Fruit fly (Drosophila melanogaster) whole organism, embryonic: ENCODE results near the gene Sodh1.

Experiments
- Atf6 ChIP-seq: fragments of 200-800 bp; sonication (Bioruptor generic); IDR thresholded peaks from 2 replicates; pipeline ENCODE4 v1.3.6; 2022; ENCODE audit warnings: missing biosample characterization, missing genetic modification characterization
- CG10321 ChIP-seq: fragments of 200-800 bp; sonication (Bioruptor generic); IDR thresholded peaks from 2 replicates; pipeline ENCODE4 v1.3.6; 2022; ENCODE audit warnings: missing biosample characterization, missing genetic modification characterization
- CG10366 ChIP-seq: fragments of 200-800 bp; sonication (Bioruptor generic); IDR thresholded peaks from 2 replicates; pipeline ENCODE4 v1.3.6; 2022; ENCODE audit warnings: missing biosample characterization, missing genetic modification characterization
- CG11085 ChIP-seq: fragments of 200-800 bp; sonication (Bioruptor generic); IDR thresholded peaks from 2 replicates; pipeline ENCODE4 v1.3.6; 2022; ENCODE audit warnings: missing biosample characterization, missing genetic modification characterization
- CG12299 ChIP-seq: fragments of 200-800 bp; sonication (Bioruptor generic); optimal IDR thresholded peaks from 2 replicates; lab custom pipeline; 2018; ENCODE audit warnings: missing biosample characterization, mild to moderate bottlenecking, missing genetic modification characterization
- CG12744 ChIP-seq: fragments of 200-800 bp; sonication (Bioruptor generic); optimal IDR thresholded peaks from 2 replicates; lab custom pipeline; 2016; ENCODE audit warnings: missing biosample characterization, missing genetic modification characterization
- CG13296 ChIP-seq: fragments of 200-800 bp; sonication (Bioruptor generic); optimal IDR thresholded peaks from 3 replicates; lab custom pipeline; 2018; ENCODE audit warnings: missing biosample characterization, mild to moderate bottlenecking, missing genetic modification characterization
- CG14050 ChIP-seq: fragments of 200-800 bp; sonication (Bioruptor generic); IDR thresholded peaks from 3 replicates; pipeline ENCODE4 v1.3.6; 2022; ENCODE audit warnings: missing biosample characterization, missing genetic modification characterization
- CG14441 ChIP-seq: fragments of 200-800 bp; sonication (Bioruptor generic); IDR thresholded peaks from 2 replicates; pipeline ENCODE4 v1.3.6; 2022; ENCODE audit warnings: missing biosample characterization, missing genetic modification characterization
- CG14710 ChIP-seq: fragments of 200-800 bp; sonication (Bioruptor generic); optimal IDR thresholded peaks from 3 replicates; lab custom pipeline; 2019; ENCODE audit warnings: missing biosample characterization, mild to moderate bottlenecking, missing genetic modification characterization, moderate library complexity
- CG17361 ChIP-seq: fragments of 200-800 bp; sonication (Bioruptor generic); IDR thresholded peaks from 3 replicates; pipeline ENCODE4 v1.3.6; 2022; ENCODE audit warnings: missing biosample characterization, missing genetic modification characterization
- CG17829 ChIP-seq: fragments of 200-800 bp; optimal IDR thresholded peaks from 2 replicates; lab custom pipeline; 2019; ENCODE audit warnings: missing biosample characterization, mild to moderate bottlenecking, missing genetic modification characterization, moderate library complexity
- CG1792 ChIP-seq: fragments of 200-800 bp; sonication (Bioruptor generic); optimal IDR thresholded peaks from 2 replicates; lab custom pipeline; 2016; ENCODE audit warnings: missing biosample characterization, missing genetic modification characterization
- CG18262 ChIP-seq: fragments of 200-800 bp; optimal IDR thresholded peaks from 3 replicates; lab custom pipeline; 2019; ENCODE audit warnings: missing biosample characterization, mild to moderate bottlenecking, missing genetic modification characterization, moderate library complexity
- CG31441 ChIP-seq: fragments of 200-800 bp; sonication (Bioruptor generic); IDR thresholded peaks from 2 replicates; pipeline ENCODE4 v1.3.6; 2022; ENCODE audit warnings: missing biosample characterization, missing genetic modification characterization
- CG6272 ChIP-seq: fragments of 200-800 bp; sonication (Bioruptor generic); IDR thresholded peaks from 2 replicates; pipeline ENCODE4 v1.3.6; 2022; ENCODE audit warnings: missing biosample characterization, missing genetic modification characterization
- CG7271 ChIP-seq: fragments of 200-800 bp; sonication (Bioruptor generic); optimal IDR thresholded peaks from 2 replicates; lab custom pipeline; 2018; ENCODE audit warnings: missing biosample characterization, mild to moderate bottlenecking, missing genetic modification characterization, moderate library complexity
- CG7372 ChIP-seq: fragments of 200-800 bp; sonication (Bioruptor generic); IDR thresholded peaks from 2 replicates; pipeline ENCODE4 v1.3.6; 2022; ENCODE audit warnings: missing biosample characterization, missing genetic modification characterization
- CG8478 ChIP-seq: fragments of >200 bp; optimal IDR thresholded peaks from 2 replicates; lab custom pipeline; 2018
- CG9797 ChIP-seq: fragments of 200-800 bp; sonication (Bioruptor generic); optimal IDR thresholded peaks from 3 replicates; lab custom pipeline; 2018; ENCODE audit warnings: missing biosample characterization, mild to moderate bottlenecking, missing genetic modification characterization
- Dad ChIP-seq: fragments of 200-800 bp; sonication (Bioruptor generic); optimal IDR thresholded peaks from 3 replicates; lab custom pipeline; 2016; ENCODE audit warnings: missing biosample characterization, missing genetic modification characterization
- E2f1 ChIP-seq: fragments of 200-800 bp; sonication (Bioruptor generic); IDR thresholded peaks from 2 replicates; pipeline ENCODE4 v1.3.6; 2022; ENCODE audit warnings: missing biosample characterization, missing genetic modification characterization
- Ets97D ChIP-seq: fragments of 200-800 bp; sonication (Bioruptor generic); optimal IDR thresholded peaks from 3 replicates; lab custom pipeline; 2016; ENCODE audit warnings: missing biosample characterization, missing genetic modification characterization
- MESR4 ChIP-seq: fragments of 200-800 bp; sonication (Bioruptor generic); optimal IDR thresholded peaks from 2 replicates; lab custom pipeline; 2018; ENCODE audit warnings: missing biosample characterization, mild to moderate bottlenecking, missing genetic modification characterization, moderate library complexity
- Max ChIP-seq: fragments of 200-800 bp; sonication (Bioruptor generic); optimal IDR thresholded peaks from 2 replicates; lab custom pipeline; 2016; ENCODE audit warnings: missing biosample characterization, mild to moderate bottlenecking, missing genetic modification characterization
- Mes4 ChIP-seq: fragments of 200-800 bp; sonication (Bioruptor generic); optimal IDR thresholded peaks from 2 replicates; lab custom pipeline; 2016; ENCODE audit warnings: missing biosample characterization, missing genetic modification characterization
- Nf-YA ChIP-seq: fragments of 200-800 bp; sonication (Bioruptor generic); IDR thresholded peaks from 2 replicates; pipeline ENCODE4 v1.3.6; 2022; ENCODE audit warnings: missing biosample characterization, missing genetic modification characterization
- Pdp1 ChIP-seq, 2 experiments: fragments of 200-800 bp; sonication (Bioruptor generic); optimal IDR thresholded peaks; 3 replicates each; lab custom pipeline; 2016; ENCODE audit warnings: missing biosample characterization in 2 of 2, missing genetic modification characterization in 2 of 2, mild to moderate bottlenecking in 1 of 2, moderate library complexity in 1 of 2
- ab ChIP-seq: fragments of 200-800 bp; sonication (Bioruptor generic); optimal IDR thresholded peaks from 2 replicates; lab custom pipeline; 2016; ENCODE audit warnings: missing biosample characterization, missing genetic modification characterization
- btn ChIP-seq: fragments of 200-800 bp; sonication (Bioruptor generic); optimal IDR thresholded peaks from 2 replicates; lab custom pipeline; 2016; ENCODE audit warnings: missing biosample characterization, missing genetic modification characterization
- chinmo ChIP-seq: fragments of 200-800 bp; sonication (Bioruptor generic); IDR thresholded peaks from 4 replicates; pipeline ENCODE4 v1.3.6; 2022; ENCODE audit warnings: missing biosample characterization, missing genetic modification characterization; ENCODE audit not compliant: partially characterized antibody
- corto ChIP-seq: fragments of 200-800 bp; sonication (Bioruptor generic); optimal IDR thresholded peaks from 2 replicates; lab custom pipeline; 2016; ENCODE audit warnings: missing biosample characterization, mild to moderate bottlenecking, missing genetic modification characterization, moderate library complexity
- dati ChIP-seq: fragments of 200-800 bp; sonication (Bioruptor generic); IDR thresholded peaks from 2 replicates; pipeline ENCODE4 v1.3.6; 2022; ENCODE audit warnings: missing biosample characterization, missing genetic modification characterization
- dmrt99B ChIP-seq: fragments of 200-800 bp; sonication (Bioruptor generic); optimal IDR thresholded peaks from 2 replicates; lab custom pipeline; 2018; ENCODE audit warnings: missing biosample characterization, mild to moderate bottlenecking, missing genetic modification characterization, moderate library complexity
- eyg ChIP-seq: fragments of 200-800 bp; sonication (Bioruptor generic); optimal IDR thresholded peaks from 3 replicates; lab custom pipeline; 2016; ENCODE audit warnings: missing biosample characterization, missing genetic modification characterization
- fd3F ChIP-seq: fragments of 200-800 bp; sonication (Bioruptor generic); optimal IDR thresholded peaks from 2 replicates; lab custom pipeline; 2018; ENCODE audit warnings: missing biosample characterization, mild to moderate bottlenecking, missing genetic modification characterization, moderate library complexity
- grn ChIP-seq: fragments of 200-800 bp; sonication (Bioruptor generic); optimal IDR thresholded peaks from 3 replicates; lab custom pipeline; 2017; ENCODE audit warnings: missing biosample characterization, missing genetic modification characterization
- gsb ChIP-seq: fragments of 200-800 bp; sonication (Bioruptor generic); IDR thresholded peaks from 2 replicates; pipeline ENCODE4 v1.3.6; 2022; ENCODE audit warnings: missing biosample characterization, missing genetic modification characterization
- hkb ChIP-seq, 2 experiments: fragments of 200-800 bp in 1 of 2; fragments of >200 bp in 1 of 2; sonication (Bioruptor generic) in 1 of 2; IDR thresholded peaks in 1 of 2; optimal IDR thresholded peaks in 1 of 2; 2 replicates each; pipeline versions ENCODE4 v1.3.6 to Lab custom; 2017 to 2022; ENCODE audit warnings: missing biosample characterization in 1 of 2, missing genetic modification characterization in 1 of 2
- insv ChIP-seq, 2 experiments: fragments of 200-800 bp; sonication (Bioruptor generic); optimal IDR thresholded peaks; 3 replicates each; lab custom pipeline; 2016 to 2018; ENCODE audit warnings: missing biosample characterization in 2 of 2, missing genetic modification characterization in 2 of 2
- klu ChIP-seq: fragments of 200-800 bp; sonication (Bioruptor generic); IDR thresholded peaks from 2 replicates; pipeline ENCODE4 v1.3.6; 2022; ENCODE audit warnings: missing biosample characterization, missing genetic modification characterization
- lbe ChIP-seq: fragments of 200-800 bp; sonication (Bioruptor generic); optimal IDR thresholded peaks from 2 replicates; lab custom pipeline; 2016; ENCODE audit warnings: missing biosample characterization, mild to moderate bottlenecking, missing genetic modification characterization
- odd ChIP-seq: fragments of 200-800 bp; sonication (Bioruptor generic); optimal IDR thresholded peaks from 2 replicates; lab custom pipeline; 2017; ENCODE audit warnings: missing biosample characterization, mild to moderate bottlenecking, missing genetic modification characterization
- p53 ChIP-seq: fragments of 200-800 bp; sonication (Bioruptor generic); optimal IDR thresholded peaks from 2 replicates; lab custom pipeline; 2016; ENCODE audit warnings: missing biosample characterization, missing genetic modification characterization
- peb ChIP-seq: fragments of 200-800 bp; sonication (Bioruptor generic); IDR thresholded peaks from 2 replicates; pipeline ENCODE4 v1.3.6; 2022; ENCODE audit warnings: missing biosample characterization, missing genetic modification characterization
- phol ChIP-seq: fragments of 200-800 bp; sonication (Bioruptor generic); optimal IDR thresholded peaks from 3 replicates; lab custom pipeline; 2018; ENCODE audit warnings: missing biosample characterization, mild to moderate bottlenecking, missing genetic modification characterization, moderate library complexity
- sim ChIP-seq: fragments of 200-800 bp; sonication (Bioruptor generic); IDR thresholded peaks from 2 replicates; pipeline ENCODE4 v1.3.6; 2022; ENCODE audit warnings: missing biosample characterization, missing genetic modification characterization
- sob ChIP-seq: fragments of 200-800 bp; sonication (Bioruptor generic); IDR thresholded peaks from 2 replicates; pipeline ENCODE4 v1.3.6; 2022; ENCODE audit warnings: missing biosample characterization, missing genetic modification characterization
- ssp ChIP-seq: fragments of 200-800 bp; sonication (Bioruptor generic); IDR thresholded peaks from 2 replicates; pipeline ENCODE4 v1.3.6; 2022; ENCODE audit warnings: missing biosample characterization, missing genetic modification characterization
- vvl ChIP-seq: fragments of 200-800 bp; sonication (Bioruptor generic); IDR thresholded peaks from 2 replicates; pipeline ENCODE4 v1.3.6; 2022; ENCODE audit warnings: missing biosample characterization, missing genetic modification characterization
- z ChIP-seq: fragments of 200-800 bp; sonication (Bioruptor generic); IDR thresholded peaks from 3 replicates; pipeline ENCODE4 v1.3.6; 2022; ENCODE audit warnings: missing biosample characterization, missing genetic modification characterization
- zen ChIP-seq: fragments of 200-800 bp; sonication (Bioruptor generic); optimal IDR thresholded peaks from 3 replicates; lab custom pipeline; 2018; ENCODE audit warnings: missing biosample characterization, mild to moderate bottlenecking, missing genetic modification characterization, moderate library complexity

Sodh1 gene

DNA sequence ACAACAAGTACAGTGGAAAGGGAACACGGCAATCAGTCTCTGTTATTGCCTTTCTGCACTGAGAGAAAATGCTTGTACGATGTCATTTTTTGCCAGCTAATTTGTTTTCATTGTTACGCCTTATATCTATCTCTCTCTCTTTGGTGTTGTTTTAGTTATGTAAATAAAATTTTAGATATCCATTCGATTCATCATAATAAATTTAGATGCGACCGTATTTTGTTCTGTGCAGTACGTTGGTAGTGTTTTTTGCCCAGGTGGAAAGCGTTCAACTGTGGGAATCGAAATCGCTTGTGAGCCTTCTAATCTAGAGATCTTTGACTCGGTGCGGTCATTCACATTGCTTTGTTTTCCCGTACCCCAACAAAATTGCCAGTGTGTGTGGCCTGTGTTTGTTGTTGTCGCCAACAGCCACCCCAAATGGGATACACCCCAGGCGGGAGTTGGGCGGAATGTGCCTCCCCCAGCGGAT lies 23.6 kb downstream of the Sodh1 start (continued):
- TF ChIP-seq dati (GFP tag; lab: Robert Waterston, UW), result no peak
- no peak for TF ChIP-seq ssp (GFP tag; lab: Robert Waterston, UW)
- no peak for TF ChIP-seq CG8478 (lab: Kevin White, UChicago)
- peak; percentile 70 for TF ChIP-seq CG12299 (tag; lab: Kevin White, UChicago)
- TF ChIP-seq CG10366 (GFP tag; lab: Robert Waterston, UW), result no peak
- no peak for TF ChIP-seq klu (GFP tag; lab: Robert Waterston, UW)
- TF ChIP-seq sim (GFP tag; lab: Robert Waterston, UW), result no peak
- TF ChIP-seq CG18262 (tag; lab: Kevin White, UChicago), result peak; percentile 89
- TF ChIP-seq CG17361 (GFP tag; lab: Robert Waterston, UW), result no peak
- peak; percentile 86 for TF ChIP-seq Mes4
- TF ChIP-seq grn (GFP tag; lab: Kevin White, UChicago), result peak; percentile 93
- peak; percentile 92 for TF ChIP-seq CG17829 (tag; lab: Kevin White, UChicago)
- no peak for TF ChIP-seq CG14441 (GFP tag; lab: Robert Waterston, UW)
- peak; percentile 86 for TF ChIP-seq Dad (GFP tag; lab: Kevin White, UChicago)
- peak; percentile 82 to 91 for TF ChIP-seq Pdp1 (GFP tag; optimal IDR thresholded peaks at IDR 0.05; lab: Kevin White, UChicago)
- TF ChIP-seq vvl (GFP tag; lab: Robert Waterston, UW), result no peak
- no peak for TF ChIP-seq CG7372 (GFP tag; lab: Robert Waterston, UW)
- peak; percentile 94 for TF ChIP-seq dmrt99B (tag; lab: Kevin White, UChicago)
- no peak for TF ChIP-seq Atf6 (GFP tag; lab: Robert Waterston, UW)
- TF ChIP-seq peb (GFP tag; lab: Robert Waterston, UW), result no peak
- TF ChIP-seq sob (GFP tag; lab: Robert Waterston, UW), result no peak
- TF ChIP-seq CG14050 (GFP tag; lab: Robert Waterston, UW), result no peak
- no peak for TF ChIP-seq hkb (optimal IDR thresholded peaks at IDR 0.05; lab: Kevin White, UChicago)
- TF ChIP-seq hkb (GFP tag; IDR thresholded peaks at IDR 0.05; lab: Robert Waterston, UW), result no peak
- TF ChIP-seq CG31441 (GFP tag; lab: Robert Waterston, UW), result no peak
- peak; percentile 73 for TF ChIP-seq CG6272 (GFP tag; lab: Robert Waterston, UW)
- no peak for TF ChIP-seq gsb (GFP tag; lab: Robert Waterston, UW)
- TF ChIP-seq MESR4 (GFP tag; lab: Kevin White, UChicago), result peak; percentile 0
- peak; percentile 89 for TF ChIP-seq CG1792
- TF ChIP-seq chinmo (GFP tag; lab: Robert Waterston, UW), result no peak
- TF ChIP-seq Ets97D (GFP tag; lab: Kevin White, UChicago), result peak; percentile 71
- TF ChIP-seq odd (GFP tag; lab: Kevin White, UChicago), result peak; percentile 77
- TF ChIP-seq ab, result peak; percentile 71
- peak; percentile 91 for TF ChIP-seq lbe (GFP tag; lab: Kevin White, UChicago)
- peak; percentile 88 for TF ChIP-seq CG12744
- TF ChIP-seq p53, result peak; percentile 47
- TF ChIP-seq fd3F (GFP tag; lab: Kevin White, UChicago), result peak; percentile 73
- peak; percentile 89 for TF ChIP-seq phol (tag; lab: Kevin White, UChicago)
- TF ChIP-seq CG13296 (GFP tag; lab: Kevin White, UChicago), result peak; percentile 88
- TF ChIP-seq insv (GFP tag; optimal IDR thresholded peaks at IDR 0.05; lab: Kevin White, UChicago), result peak in 1 of 2 experiments; percentile 15
- TF ChIP-seq Nf-YA (GFP tag; lab: Robert Waterston, UW), result no peak
- no peak for TF ChIP-seq CG9797 (GFP tag; lab: Kevin White, UChicago)
- no peak for TF ChIP-seq CG11085 (GFP tag; lab: Robert Waterston, UW)
- TF ChIP-seq Max (GFP tag; lab: Kevin White, UChicago), result peak; percentile 86
- TF ChIP-seq corto (GFP tag; lab: Kevin White, UChicago), result peak; percentile 92
- peak; percentile 76 for TF ChIP-seq btn (GFP tag; lab: Kevin White, UChicago)
- TF ChIP-seq CG10321 (GFP tag; lab: Robert Waterston, UW), result no peak
- peak; percentile 66 for TF ChIP-seq CG7271 (tag; lab: Kevin White, UChicago)
- TF ChIP-seq zen (tag; lab: Kevin White, UChicago), result peak; percentile 90
- peak; percentile 85 for TF ChIP-seq CG14710 (tag; lab: Kevin White, UChicago)
- TF ChIP-seq z (GFP tag; lab: Robert Waterston, UW), result no peak
- no peak for TF ChIP-seq E2f1
- peak; percentile 75 for TF ChIP-seq eyg (GFP tag; lab: Kevin White, UChicago)
